Worm (Caenorhabditis elegans): Measurements from ENCODE around the gene nhr-290.

The nhr-290 gene

DNA sequence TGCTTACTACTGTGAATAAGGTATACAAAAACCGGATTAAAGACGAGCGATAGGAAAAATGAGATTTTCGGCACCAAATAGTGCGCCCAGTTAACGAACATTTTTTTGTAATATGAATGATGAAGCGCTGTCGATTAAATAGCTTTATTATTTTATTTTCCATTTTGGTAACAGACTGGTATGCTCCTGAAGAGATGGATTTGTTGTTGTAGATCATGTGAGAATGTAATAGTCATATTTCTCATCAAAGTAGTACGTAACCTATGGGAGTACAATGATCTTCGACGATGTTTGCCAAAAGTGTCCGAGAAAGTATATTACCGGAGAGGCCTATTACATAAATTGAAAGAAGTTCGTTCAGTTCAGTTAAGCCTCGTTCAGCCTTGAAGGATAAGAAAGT is 3.3 kb upstream of the nhr-290 start, which contains the start of gene srj-19:
Gene srj-19, minus strand, starts transcription at position 101 of the 400 bp plus-strand sequence.
- TF ChIP-seq hlh-17 (GFP tag; optimal IDR thresholded peaks at IDR 0.05; ENCODE audit: borderline replicate concordance) (no peak), mab-9 (GFP tag; IDR thresholded peaks at IDR 0.05) (no peak), efl-1 (optimal IDR thresholded peaks at IDR 0.05) (no peak), efl-1 (GFP tag; optimal IDR thresholded peaks at IDR 0.05 in 1 of 2) (no peak), ces-1 (GFP tag; optimal IDR thresholded peaks at IDR 0.05) (no peak), blmp-1 (tag; optimal IDR thresholded peaks at IDR 0.05) (no peak)

DNA sequence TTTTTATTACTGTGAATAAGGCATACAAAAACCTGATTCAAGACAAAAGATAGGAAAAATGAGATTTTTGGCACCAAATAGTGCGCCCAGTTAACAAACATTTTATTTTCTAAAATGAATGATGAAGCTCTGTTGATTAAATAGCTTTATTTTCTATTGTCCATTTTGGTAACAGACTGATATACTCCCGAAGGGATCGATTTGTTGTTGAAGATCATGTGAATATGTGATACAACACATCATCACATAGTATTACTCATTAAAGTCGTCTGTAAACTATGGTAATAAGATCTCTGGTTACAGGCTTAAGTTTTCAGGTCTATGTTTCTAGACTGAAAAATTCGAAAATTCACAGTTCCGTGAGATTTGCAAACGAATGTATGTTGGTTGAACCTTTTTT is 873 bp upstream of the nhr-290 start, which contains the start of gene srj-20:
Gene srj-20, minus strand, starts transcription at position 101 of the 400 bp plus-strand sequence.
- TF ChIP-seq ceh-8 (GFP tag; optimal IDR thresholded peaks at IDR 0.05) (no peak), nhr-19 (GFP tag; conservative IDR thresholded peaks at IDR 0.05) (no peak), grh-1 (GFP tag; IDR thresholded peaks at IDR 0.05) (no peak), unc-30 (tag; optimal IDR thresholded peaks at IDR 0.05) (no peak), sup-37 (GFP tag; optimal IDR thresholded peaks at IDR 0.05) (no peak)

DNA sequence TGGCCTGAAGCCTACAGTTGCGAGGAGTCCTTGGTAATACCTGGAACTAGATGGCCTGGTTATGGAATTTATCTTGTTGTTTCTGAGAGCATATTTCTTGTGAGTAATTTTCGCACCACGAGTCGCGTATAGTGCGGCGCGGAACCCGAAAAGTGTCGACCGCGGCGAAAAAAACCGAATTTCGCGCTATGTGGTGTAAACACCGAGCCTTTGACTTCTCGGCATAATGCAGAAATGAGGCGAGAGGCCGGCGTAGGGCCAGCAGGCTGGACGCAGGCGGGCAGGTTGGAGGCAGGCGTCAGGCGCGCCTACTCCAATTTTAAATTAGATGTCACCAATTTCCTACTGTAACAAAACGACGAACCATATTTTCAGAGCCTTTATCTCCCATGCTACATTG is 1.7 kb downstream of the nhr-290 start:
- no peak for TF ChIP-seq nhr-77 (tag; optimal IDR thresholded peaks at IDR 0.05)
- no peak for TF ChIP-seq unc-62 (GFP tag; optimal IDR thresholded peaks at IDR 0.05)
- no peak for TF ChIP-seq unc-30 (tag; optimal IDR thresholded peaks at IDR 0.05)
- no peak for TF ChIP-seq Y116A8C.19 (tag; optimal IDR thresholded peaks at IDR 0.05; ENCODE audit: borderline replicate concordance)
- TF ChIP-seq ztf-4 (tag; optimal IDR thresholded peaks at IDR 0.05), result no peak
- no peak for TF ChIP-seq ztf-11 (tag; optimal IDR thresholded peaks at IDR 0.05)
- no peak for TF ChIP-seq nhr-237 (tag; optimal IDR thresholded peaks at IDR 0.05)
- TF ChIP-seq isw-1 (GFP tag; IDR thresholded peaks at IDR 0.05), result no peak
- TF ChIP-seq ama-1 (optimal IDR thresholded peaks at IDR 0.05), result no peak
- TF ChIP-seq aha-1 (tag; optimal IDR thresholded peaks at IDR 0.05), result no peak
- TF ChIP-seq xbp-1 (tag; optimal IDR thresholded peaks at IDR 0.05), result no peak
- TF ChIP-seq lin-39 (tag; optimal IDR thresholded peaks at IDR 0.05), result no peak
- TF ChIP-seq nhr-76 (tag; optimal IDR thresholded peaks at IDR 0.05), result no peak

DNA sequence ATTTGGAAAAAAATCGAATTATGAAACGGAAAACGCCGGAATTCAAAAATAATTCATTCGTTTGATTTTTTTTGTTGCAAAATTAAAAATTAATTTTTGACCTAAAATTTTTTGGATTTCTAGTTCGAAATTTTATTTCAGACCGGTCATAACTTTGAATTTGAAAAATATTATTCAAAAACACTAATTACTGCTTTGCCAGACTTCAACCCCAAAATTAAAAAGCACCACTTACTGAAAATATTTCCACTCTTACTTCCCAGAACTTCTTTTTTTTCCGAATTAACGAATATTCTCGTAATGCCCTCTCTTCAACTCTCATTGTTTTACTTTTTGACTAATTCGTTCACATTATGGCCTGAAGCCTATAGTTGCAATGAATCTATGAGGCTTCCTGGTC is 3.6 kb downstream of the nhr-290 start, which contains the start of gene srt-4:
Gene srt-4, plus strand, starts transcription at position 301 of the 400 bp plus-strand sequence.
- no peak for TF ChIP-seq lin-13 (GFP tag; optimal IDR thresholded peaks at IDR 0.05)
- no peak for TF ChIP-seq nhr-47 (tag; optimal IDR thresholded peaks at IDR 0.05)
- no peak for TF ChIP-seq lsy-2 (tag; optimal IDR thresholded peaks at IDR 0.05)
- TF ChIP-seq mep-1 (tag; optimal IDR thresholded peaks at IDR 0.05), result no peak
- TF ChIP-seq unc-130 (tag; optimal IDR thresholded peaks at IDR 0.05), result no peak
- no peak for TF ChIP-seq ets-5 (GFP tag; IDR thresholded peaks at IDR 0.05)
- TF ChIP-seq lin-15B (tag; optimal IDR thresholded peaks at IDR 0.05), result no peak
- no peak for TF ChIP-seq pqm-1 (tag; optimal IDR thresholded peaks at IDR 0.05)
- no peak for TF ChIP-seq ama-1 (optimal IDR thresholded peaks at IDR 0.05)

DNA sequence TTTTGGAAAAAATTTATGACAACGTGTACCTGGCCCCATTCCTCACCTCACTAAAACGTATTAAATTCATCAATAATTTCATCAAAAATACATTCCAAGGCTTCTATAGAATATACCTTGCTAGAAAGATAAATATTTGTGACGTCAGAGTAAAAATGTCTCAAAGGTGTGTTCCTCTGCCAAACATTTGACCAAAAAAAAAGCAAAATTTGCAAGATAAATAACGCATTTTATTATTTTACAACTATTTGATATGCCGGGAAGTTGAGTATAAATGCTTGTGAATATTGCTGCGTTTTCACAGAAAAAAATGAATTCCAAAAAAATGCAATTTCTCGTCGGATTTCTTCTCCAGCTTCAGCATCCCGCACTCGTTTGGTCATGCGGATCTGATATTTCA is 6.6 kb downstream of the nhr-290 start, which contains the start of gene C29G2.3:
Gene C29G2.3, plus strand, starts transcription at position 301 of the 400 bp plus-strand sequence.
- no peak for TF ChIP-seq fkh-10 (GFP tag; optimal IDR thresholded peaks at IDR 0.05)
- TF ChIP-seq skn-1 (tag; optimal IDR thresholded peaks at IDR 0.05), result no peak
- TF ChIP-seq C34B4.2 (tag; optimal IDR thresholded peaks at IDR 0.05), result no peak
- TF ChIP-seq nhr-90 (tag; optimal IDR thresholded peaks at IDR 0.05; ENCODE audit: poor library complexity), result no peak
- TF ChIP-seq aly-2 (tag; optimal IDR thresholded peaks at IDR 0.05), result no peak
- no peak for TF ChIP-seq blmp-1 (tag; optimal IDR thresholded peaks at IDR 0.05)
- TF ChIP-seq pag-3 (tag; optimal IDR thresholded peaks at IDR 0.05; ENCODE audit: borderline replicate concordance, insufficient read depth), result no peak
- TF ChIP-seq ama-1 (optimal IDR thresholded peaks at IDR 0.05), result no peak
- no peak for TF ChIP-seq Y116A8C.19 (tag; optimal IDR thresholded peaks at IDR 0.05; ENCODE audit: borderline replicate concordance)
- no peak for TF ChIP-seq nhr-28 (tag; optimal IDR thresholded peaks at IDR 0.05)
- TF ChIP-seq lin-13 (GFP tag; optimal IDR thresholded peaks at IDR 0.05), result no peak
- no peak for TF ChIP-seq mab-9 (GFP tag; IDR thresholded peaks at IDR 0.05)
- TF ChIP-seq mep-1 (tag; optimal IDR thresholded peaks at IDR 0.05), result no peak
- no peak for TF ChIP-seq fos-1 (tag; optimal IDR thresholded peaks at IDR 0.05)
- TF ChIP-seq ceh-88 (GFP tag; IDR thresholded peaks at IDR 0.05), result no peak
